Fruit fly (Drosophila melanogaster): ENCODE measurements around the gene Idgf1.

DNA sequence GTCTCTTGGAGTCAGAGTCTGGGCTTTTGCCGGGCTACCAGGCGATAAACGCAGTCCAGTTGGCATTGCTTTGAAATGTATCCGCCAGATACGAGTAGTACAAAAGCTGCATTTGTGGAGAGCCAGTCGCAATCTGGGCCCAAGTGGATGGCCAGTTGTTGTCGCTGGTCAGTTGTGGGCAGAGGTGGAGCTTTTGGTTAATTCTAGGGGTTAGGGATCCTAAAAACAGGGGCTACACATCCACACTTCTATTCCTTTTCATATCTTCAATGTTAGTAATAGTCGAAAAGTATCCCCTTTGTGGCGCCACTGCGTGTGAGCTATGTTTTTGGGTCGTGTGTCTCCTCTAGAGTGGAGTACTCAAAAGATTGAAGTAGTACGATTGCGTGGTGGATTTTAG, 42.6 kb upstream of the Idgf1 start:
- TF ChIP-seq ss (GFP tag; optimal IDR thresholded peaks at IDR 0.05): no peak
- peak; percentile 67 for TF ChIP-seq Eip78C (GFP tag)
- TF ChIP-seq esn (GFP tag; optimal IDR thresholded peaks at IDR 0.05): no peak
- peak; percentile 26 for TF ChIP-seq CG3919 (GFP tag; optimal IDR thresholded peaks at IDR 0.05)
- no peak for TF ChIP-seq Hr38 (GFP tag; optimal IDR thresholded peaks at IDR 0.05)
- no peak for TF ChIP-seq CG6792 (GFP tag; optimal IDR thresholded peaks at IDR 0.05)
- TF ChIP-seq CG8319 (GFP tag; optimal IDR thresholded peaks at IDR 0.05): no peak
- no peak for TF ChIP-seq topi (GFP tag; optimal IDR thresholded peaks at IDR 0.05)
- no peak for TF ChIP-seq CG3032 (tag; optimal IDR thresholded peaks at IDR 0.05)
